Fruit fly (Drosophila melanogaster) Kc167 (cell line): ENCODE data around the gene CG31191.

ENCODE experiments used
- Myc ChIP-seq: fragments of >200 bp; optimal IDR thresholded peaks from 2 replicates; lab custom pipeline; 2017; ENCODE audit warnings: missing external identifiers
- ttk ChIP-seq: sonication (Bioruptor generic); optimal IDR thresholded peaks from 2 replicates; lab custom pipeline; 2017; ENCODE audit warnings: missing external identifiers

- TF ChIP-seq Myc (lab: Kevin White, UChicago) (no peak), ttk (lab: Kevin White, UChicago) (no peak)
These were observed 15.7 kb upstream of the CG31191 start for dm6 chr3R:20960881-20961518.
